Worm (Caenorhabditis elegans): Measurements from ENCODE around the gene F18E3.10.
"Not testable (repeated sequence)": the region's sequence is repeated elsewhere in the genome, so short reads cannot be mapped to it uniquely, and the experiment has no call there.

F18E3.10 gene

ce11 chrV:7424336-7424735 lies at the start of gene F18E3.10:
F18E3.10 (minus strand) TSS chrV:7424436.
- TF ChIP-seq dao-5 (tag; optimal IDR thresholded peaks at IDR 0.05): no peak
- TF ChIP-seq W03F9.2 (tag; optimal IDR thresholded peaks at IDR 0.05): no peak
- TF ChIP-seq him-1 (tag; optimal IDR thresholded peaks at IDR 0.05): no peak

- TF ChIP-seq W03F9.2 (tag; optimal IDR thresholded peaks at IDR 0.05) (no peak), dao-5 (tag; optimal IDR thresholded peaks at IDR 0.05) (no peak), him-1 (tag; optimal IDR thresholded peaks at IDR 0.05) (no peak)
Measured at ce11 chrV:7472815-7473214, 48.6 kb upstream of the F18E3.10 start, which contains the start of gene str-28. str-28 (minus strand) TSS chrV:7472915.

ce11 chrV:7465509-7465908 lies 41.3 kb upstream of the F18E3.10 start, which contains the start of gene F25E5.1:
F25E5.1 (plus strand) TSS chrV:7465884.
- TF ChIP-seq dao-5 (tag; optimal IDR thresholded peaks at IDR 0.05): no peak
- TF ChIP-seq him-1 (tag; optimal IDR thresholded peaks at IDR 0.05): no peak
- no peak for TF ChIP-seq W03F9.2 (tag; optimal IDR thresholded peaks at IDR 0.05)

- no peak for TF ChIP-seq him-1 (tag; optimal IDR thresholded peaks at IDR 0.05)
- no peak for TF ChIP-seq dao-5 (tag; optimal IDR thresholded peaks at IDR 0.05)
- no peak for TF ChIP-seq W03F9.2 (tag; optimal IDR thresholded peaks at IDR 0.05)
Measured at ce11 chrV:7464696-7465095, 40.5 kb upstream of the F18E3.10 start, which contains the start of gene srh-89. srh-89 (minus strand) TSS chrV:7464796.

- no peak for TF ChIP-seq W03F9.2 (tag; optimal IDR thresholded peaks at IDR 0.05)
Measured at ce11 chrV:7460898-7461297, 36.7 kb upstream of the F18E3.10 start, which contains the start of gene srh-92. srh-92 (minus strand) TSS chrV:7460998.

- TF ChIP-seq dao-5 (tag; optimal IDR thresholded peaks at IDR 0.05) (no peak), him-1 (tag; optimal IDR thresholded peaks at IDR 0.05) (no peak), W03F9.2 (tag; optimal IDR thresholded peaks at IDR 0.05) (no peak)
Measured at ce11 chrV:7455008-7455407, 30.8 kb upstream of the F18E3.10 start, which contains the start of gene F25E5.2. F25E5.2 (plus strand) TSS chrV:7455308.

- TF ChIP-seq W03F9.2 (tag; optimal IDR thresholded peaks at IDR 0.05) (no peak), him-1 (tag; optimal IDR thresholded peaks at IDR 0.05) (no peak), dao-5 (tag; optimal IDR thresholded peaks at IDR 0.05) (no peak)
Measured at ce11 chrV:7454236-7454635, 30.0 kb upstream of the F18E3.10 start, which contains the start of gene try-8. try-8 (minus strand) TSS chrV:7454336.

ce11 chrV:7451421-7451820 lies 27.2 kb upstream of the F18E3.10 start, which contains the start of gene try-11:
try-11 (plus strand) TSS chrV:7451721.
- no peak for TF ChIP-seq him-1 (tag; optimal IDR thresholded peaks at IDR 0.05)
- TF ChIP-seq dao-5 (tag; optimal IDR thresholded peaks at IDR 0.05): no peak
- TF ChIP-seq W03F9.2 (tag; optimal IDR thresholded peaks at IDR 0.05): no peak

- no peak for TF ChIP-seq dao-5 (tag; optimal IDR thresholded peaks at IDR 0.05)
- TF ChIP-seq him-1 (tag; optimal IDR thresholded peaks at IDR 0.05): no peak
- no peak for TF ChIP-seq W03F9.2 (tag; optimal IDR thresholded peaks at IDR 0.05)
Measured at ce11 chrV:7449303-7449827, 25.1 kb upstream of the F18E3.10 start, which contains the start of gene try-12. try-12 (plus strand) TSS chrV:7449353.

- no peak for TF ChIP-seq him-1 (tag; optimal IDR thresholded peaks at IDR 0.05)
- TF ChIP-seq dao-5 (tag; optimal IDR thresholded peaks at IDR 0.05): no peak
- no peak for TF ChIP-seq W03F9.2 (tag; optimal IDR thresholded peaks at IDR 0.05)
Measured at ce11 chrV:7446965-7447364, 22.7 kb upstream of the F18E3.10 start, which contains the start of gene F25E5.5. F25E5.5 (plus strand) TSS chrV:7447265.

ce11 chrV:7444331-7444730 lies 20.1 kb upstream of the F18E3.10 start, which contains the start of gene nhr-141:
nhr-141 (plus strand) TSS chrV:7444661.
- TF ChIP-seq him-1, dao-5, W03F9.2 (tag; optimal IDR thresholded peaks at IDR 0.05): not testable (repeated sequence)

- TF ChIP-seq dao-5 (tag; optimal IDR thresholded peaks at IDR 0.05): no peak
- no peak for TF ChIP-seq him-1 (tag; optimal IDR thresholded peaks at IDR 0.05)
- no peak for TF ChIP-seq W03F9.2 (tag; optimal IDR thresholded peaks at IDR 0.05)
Measured at ce11 chrV:7439807-7440206, 15.6 kb upstream of the F18E3.10 start, which contains the start of gene try-13. try-13 (plus strand) TSS chrV:7440107.

ce11 chrV:7437985-7438384 lies 13.7 kb upstream of the F18E3.10 start, which contains the start of gene F25E5.16:
F25E5.16 (plus strand) TSS chrV:7438285.
- TF ChIP-seq W03F9.2 (tag; optimal IDR thresholded peaks at IDR 0.05) (no peak), him-1 (tag; optimal IDR thresholded peaks at IDR 0.05) (no peak), dao-5 (tag; optimal IDR thresholded peaks at IDR 0.05) (no peak)

ce11 chrV:7437538-7437937 lies 13.3 kb upstream of the F18E3.10 start, which contains the start of gene F25E5.9:
F25E5.9 (minus strand) TSS chrV:7437919.
- TF ChIP-seq him-1 (tag; optimal IDR thresholded peaks at IDR 0.05) (no peak), W03F9.2 (tag; optimal IDR thresholded peaks at IDR 0.05) (no peak), dao-5 (tag; optimal IDR thresholded peaks at IDR 0.05) (no peak)
